Fruit fly (Drosophila melanogaster) whole organism, embryonic: ENCODE data around the gene CG14326.

Source experiments
- CG1233 ChIP-seq: fragments of 200-800 bp; sonication (Bioruptor generic); optimal IDR thresholded peaks from 4 replicates; lab custom pipeline; 2018; ENCODE audit warnings: missing biosample characterization, mild to moderate bottlenecking, missing genetic modification characterization
- CG14441 ChIP-seq: fragments of 200-800 bp; sonication (Bioruptor generic); IDR thresholded peaks from 2 replicates; pipeline ENCODE4 v1.3.6; 2022; ENCODE audit warnings: missing biosample characterization, missing genetic modification characterization
- CG16815 ChIP-seq: fragments of 200-800 bp; sonication (Bioruptor generic); optimal IDR thresholded peaks from 3 replicates; lab custom pipeline; 2017; ENCODE audit warnings: missing biosample characterization, mild to moderate bottlenecking, missing genetic modification characterization
- CG17186 ChIP-seq: fragments of 200-800 bp; sonication (Bioruptor generic); optimal IDR thresholded peaks from 3 replicates; lab custom pipeline; 2017; ENCODE audit warnings: missing biosample characterization, missing genetic modification reagents, missing genetic modification characterization
- CG17359 ChIP-seq: fragments of 200-800 bp; sonication (Bioruptor generic); optimal IDR thresholded peaks from 3 replicates; lab custom pipeline; 2018; ENCODE audit warnings: missing biosample characterization, mild to moderate bottlenecking, missing genetic modification characterization, moderate library complexity
- CG1832 ChIP-seq: fragments of 200-800 bp; sonication (Bioruptor generic); optimal IDR thresholded peaks from 2 replicates; lab custom pipeline; 2017; ENCODE audit warnings: missing biosample characterization, mild to moderate bottlenecking, missing genetic modification characterization, inconsistent platforms
- CG18599 ChIP-seq: fragments of 200-800 bp; sonication (Bioruptor generic); optimal IDR thresholded peaks from 3 replicates; lab custom pipeline; 2017; ENCODE audit warnings: missing biosample characterization, missing genetic modification characterization, mild to moderate bottlenecking, moderate library complexity, missing genetic modification reagents
- CG18619 ChIP-seq: fragments of 200-800 bp; sonication (Bioruptor generic); optimal IDR thresholded peaks from 3 replicates; lab custom pipeline; 2017; ENCODE audit warnings: missing biosample characterization, mild to moderate bottlenecking, missing genetic modification characterization
- CG2116 ChIP-seq: fragments of 200-800 bp; sonication (Bioruptor generic); optimal IDR thresholded peaks from 3 replicates; lab custom pipeline; 2018; ENCODE audit warnings: missing biosample characterization, mild to moderate bottlenecking, missing genetic modification characterization
- CG2129 ChIP-seq: fragments of 200-800 bp; sonication (Bioruptor generic); IDR thresholded peaks from 2 replicates; pipeline ENCODE4 v1.3.6; 2022; ENCODE audit warnings: missing biosample characterization, missing genetic modification characterization; ENCODE audit not compliant: partially characterized antibody
- CG2712 ChIP-seq: fragments of 200-800 bp; optimal IDR thresholded peaks from 3 replicates; lab custom pipeline; 2019; ENCODE audit warnings: missing biosample characterization, mild to moderate bottlenecking, missing genetic modification characterization, moderate library complexity
- CG3065 ChIP-seq: fragments of 200-800 bp; sonication (Bioruptor generic); optimal IDR thresholded peaks from 2 replicates; lab custom pipeline; 2016; ENCODE audit warnings: missing biosample characterization, missing genetic modification characterization
- CG3281 ChIP-seq: fragments of 200-800 bp; sonication (Bioruptor generic); optimal IDR thresholded peaks from 3 replicates; lab custom pipeline; 2017; ENCODE audit warnings: missing biosample characterization, mild to moderate bottlenecking, missing genetic modification characterization
- CG33213 ChIP-seq: fragments of 200-800 bp; sonication (Bioruptor generic); optimal IDR thresholded peaks from 3 replicates; lab custom pipeline; 2016; ENCODE audit warnings: missing biosample characterization, missing genetic modification characterization
- CG33557 ChIP-seq: fragments of 200-800 bp; sonication (Bioruptor generic); optimal IDR thresholded peaks from 2 replicates; lab custom pipeline; 2019; ENCODE audit warnings: missing biosample characterization, mild to moderate bottlenecking, missing genetic modification characterization, moderate library complexity
- CG34422 ChIP-seq: fragments of 200-800 bp; sonication (Bioruptor generic); IDR thresholded peaks from 3 replicates; pipeline ENCODE4 v1.3.6; 2022; ENCODE audit warnings: missing biosample characterization, missing genetic modification characterization
- CG3838 ChIP-seq: fragments of 200-800 bp; sonication (Bioruptor generic); optimal IDR thresholded peaks from 3 replicates; lab custom pipeline; 2016; ENCODE audit warnings: missing biosample characterization, missing genetic modification characterization
- CG6689 ChIP-seq: fragments of 200-800 bp; sonication (Bioruptor generic); IDR thresholded peaks from 2 replicates; pipeline ENCODE4 v1.3.6; 2022; ENCODE audit warnings: missing biosample characterization, missing genetic modification characterization
- CG7839 ChIP-seq: fragments of 200-800 bp; sonication (Bioruptor generic); optimal IDR thresholded peaks from 3 replicates; lab custom pipeline; 2018; ENCODE audit warnings: missing biosample characterization, mild to moderate bottlenecking, missing genetic modification characterization, moderate library complexity
- CG7963 ChIP-seq: fragments of 200-800 bp; sonication (Bioruptor generic); IDR thresholded peaks from 3 replicates; pipeline ENCODE4 v1.3.6; 2022; ENCODE audit warnings: missing biosample characterization, missing genetic modification characterization; ENCODE audit not compliant: partially characterized antibody
- CG8281 ChIP-seq: fragments of 200-800 bp; sonication (Bioruptor generic); optimal IDR thresholded peaks from 2 replicates; lab custom pipeline; 2018; ENCODE audit warnings: missing biosample characterization, mild to moderate bottlenecking, missing genetic modification characterization, moderate library complexity
- CG8359 ChIP-seq: fragments of 200-800 bp; sonication (Bioruptor generic); optimal IDR thresholded peaks from 2 replicates; lab custom pipeline; 2017; ENCODE audit warnings: missing biosample characterization, mild to moderate bottlenecking, missing genetic modification characterization, borderline replicate concordance
- CHES-1-like ChIP-seq: fragments of 200-800 bp; sonication (Bioruptor generic); optimal IDR thresholded peaks from 2 replicates; lab custom pipeline; 2016; ENCODE audit warnings: missing biosample characterization, missing genetic modification characterization
- HHEX ChIP-seq: fragments of 200-800 bp; sonication (Bioruptor generic); optimal IDR thresholded peaks from 3 replicates; lab custom pipeline; 2017; ENCODE audit warnings: missing biosample characterization, mild to moderate bottlenecking, missing genetic modification characterization, missing genetic modification reagents
- HLH54F ChIP-seq: fragments of 200-800 bp; sonication (Bioruptor generic); optimal IDR thresholded peaks from 3 replicates; lab custom pipeline; 2016; ENCODE audit warnings: missing biosample characterization, missing genetic modification characterization
- HmgZ ChIP-seq: fragments of 200-800 bp; sonication (Bioruptor generic); optimal IDR thresholded peaks from 2 replicates; lab custom pipeline; 2018; ENCODE audit warnings: missing biosample characterization, mild to moderate bottlenecking, missing genetic modification characterization
- Kr ChIP-seq: fragments of 200-800 bp; sonication (Bioruptor generic); optimal IDR thresholded peaks from 2 replicates; lab custom pipeline; 2017; ENCODE audit warnings: missing biosample characterization, mild to moderate bottlenecking, missing genetic modification characterization
- Med ChIP-seq: fragments of 200-800 bp; sonication (Bioruptor generic); peaks from one replicate; lab custom pipeline; 2016; ENCODE audit warnings: missing biosample characterization, missing genetic modification characterization, mild to moderate bottlenecking, inconsistent platforms, moderate library complexity
- Neu2 ChIP-seq: fragments of 200-800 bp; sonication (Bioruptor generic); optimal IDR thresholded peaks from 3 replicates; lab custom pipeline; 2016; ENCODE audit warnings: missing biosample characterization, missing genetic modification characterization, borderline replicate concordance
- Nf-YC ChIP-seq: fragments of 200-800 bp; optimal IDR thresholded peaks from 3 replicates; lab custom pipeline; 2019; ENCODE audit warnings: missing biosample characterization, mild to moderate bottlenecking, missing genetic modification characterization, moderate library complexity
- Ptx1 ChIP-seq: fragments of 200-800 bp; sonication (Bioruptor generic); IDR thresholded peaks from 2 replicates; pipeline ENCODE4 v1.3.6; 2022; ENCODE audit warnings: missing biosample characterization, missing genetic modification characterization
- Rfx ChIP-seq: fragments of 200-800 bp; sonication (Bioruptor generic); IDR thresholded peaks from 2 replicates; pipeline ENCODE4 v1.3.6; 2022; ENCODE audit warnings: missing biosample characterization, missing genetic modification characterization
- Sin3A ChIP-seq: fragments of >200 bp; optimal IDR thresholded peaks from 2 replicates; lab custom pipeline; 2018
- ato ChIP-seq: fragments of 200-800 bp; sonication (Bioruptor generic); IDR thresholded peaks from 2 replicates; pipeline ENCODE4 v1.3.6; 2022; ENCODE audit warnings: missing biosample characterization, missing genetic modification characterization; ENCODE audit not compliant: partially characterized antibody
- ewg ChIP-seq: fragments of 200-800 bp; sonication (Bioruptor generic); optimal IDR thresholded peaks from 3 replicates; lab custom pipeline; 2017; ENCODE audit warnings: mild to moderate bottlenecking, missing biosample characterization, missing genetic modification reagents, missing genetic modification characterization
- gce ChIP-seq: fragments of 200-800 bp; sonication (Bioruptor generic); IDR thresholded peaks from 3 replicates; pipeline ENCODE4 v1.3.6; 2022; ENCODE audit warnings: missing biosample characterization, missing genetic modification characterization
- gfzf ChIP-seq: fragments of 200-800 bp; sonication (Bioruptor generic); optimal IDR thresholded peaks from 2 replicates; lab custom pipeline; 2016; ENCODE audit warnings: missing biosample characterization, mild to moderate bottlenecking, missing genetic modification characterization, moderate library complexity
- gt ChIP-seq: fragments of 200-800 bp; sonication (Bioruptor generic); IDR thresholded peaks from 2 replicates; pipeline ENCODE4 v1.3.6; 2022; ENCODE audit warnings: missing biosample characterization, missing genetic modification characterization
- ham ChIP-seq: fragments of 200-800 bp; sonication (Bioruptor generic); IDR thresholded peaks from 2 replicates; pipeline ENCODE4 v1.3.6; 2022; ENCODE audit warnings: missing biosample characterization, missing genetic modification characterization
- hbn ChIP-seq: fragments of 200-800 bp; sonication (Bioruptor generic); IDR thresholded peaks from 2 replicates; pipeline ENCODE4 v1.3.6; 2022; ENCODE audit warnings: missing biosample characterization, missing genetic modification characterization; ENCODE audit not compliant: partially characterized antibody
- onecut ChIP-seq: fragments of 200-800 bp; sonication (Bioruptor generic); IDR thresholded peaks from 2 replicates; pipeline ENCODE4 v1.3.6; 2022; ENCODE audit warnings: missing biosample characterization, missing genetic modification characterization
- peb ChIP-seq: fragments of 200-800 bp; sonication (Bioruptor generic); IDR thresholded peaks from 2 replicates; pipeline ENCODE4 v1.3.6; 2022; ENCODE audit warnings: missing biosample characterization, missing genetic modification characterization
- seq ChIP-seq: fragments of 200-800 bp; sonication (Bioruptor generic); IDR thresholded peaks from 2 replicates; pipeline ENCODE4 v1.3.6; 2022; ENCODE audit warnings: missing biosample characterization, missing genetic modification characterization
- slp2 ChIP-seq: fragments of 200-800 bp; sonication (Bioruptor generic); optimal IDR thresholded peaks from 2 replicates; lab custom pipeline; 2016; ENCODE audit warnings: missing biosample characterization, missing genetic modification characterization
- so ChIP-seq: fragments of 200-800 bp; sonication (Bioruptor generic); IDR thresholded peaks from 3 replicates; pipeline ENCODE4 v1.3.6; 2022; ENCODE audit warnings: missing biosample characterization, missing genetic modification characterization
- sqz ChIP-seq: fragments of 200-800 bp; sonication (Bioruptor generic); optimal IDR thresholded peaks from 3 replicates; lab custom pipeline; 2018; ENCODE audit warnings: missing biosample characterization, mild to moderate bottlenecking, missing genetic modification characterization
- sr ChIP-seq: fragments of 200-800 bp; sonication (Bioruptor generic); IDR thresholded peaks from 3 replicates; pipeline ENCODE4 v1.3.6; 2022; ENCODE audit warnings: missing biosample characterization, missing genetic modification characterization
- trh ChIP-seq: fragments of 200-800 bp; sonication (Bioruptor generic); optimal IDR thresholded peaks from 2 replicates; lab custom pipeline; 2016; ENCODE audit warnings: missing biosample characterization, missing genetic modification characterization
- tup ChIP-seq: fragments of 200-800 bp; sonication (Bioruptor generic); optimal IDR thresholded peaks from 2 replicates; lab custom pipeline; 2016; ENCODE audit warnings: missing biosample characterization, mild to moderate bottlenecking, missing genetic modification characterization, moderate library complexity
- vvl ChIP-seq: fragments of 200-800 bp; sonication (Bioruptor generic); IDR thresholded peaks from 2 replicates; pipeline ENCODE4 v1.3.6; 2022; ENCODE audit warnings: missing biosample characterization, missing genetic modification characterization
- z ChIP-seq: fragments of 200-800 bp; sonication (Bioruptor generic); IDR thresholded peaks from 3 replicates; pipeline ENCODE4 v1.3.6; 2022; ENCODE audit warnings: missing biosample characterization, missing genetic modification characterization
- zen2 ChIP-seq: fragments of 200-800 bp; sonication (Bioruptor generic); IDR thresholded peaks from 3 replicates; pipeline ENCODE4 v1.3.6; 2022; ENCODE audit warnings: missing biosample characterization, missing genetic modification characterization; ENCODE audit not compliant: partially characterized antibody

Gene CG14326

DNA sequence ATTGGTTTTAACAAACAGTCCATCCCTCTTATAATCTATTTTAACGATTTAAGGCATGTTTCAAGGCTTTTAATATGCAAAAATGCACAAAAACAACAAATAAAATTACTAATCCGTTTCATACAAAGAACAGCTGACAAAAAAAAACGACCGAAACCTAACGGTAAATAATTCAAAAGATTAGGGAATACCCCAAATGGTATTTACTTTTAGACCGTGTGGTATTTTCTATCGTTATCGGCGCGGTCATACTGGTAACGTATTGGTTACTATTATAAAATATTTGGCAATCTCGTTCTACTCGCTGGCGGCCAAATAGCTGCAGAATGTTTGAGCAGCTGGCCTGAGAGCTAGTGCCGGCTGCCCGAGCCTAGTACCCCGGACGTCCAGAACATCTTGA, 13.0 kb upstream of the CG14326 start, which contains the start of gene sll (continued):
- TF ChIP-seq CG14441 (GFP tag; lab: Robert Waterston, UW) (no peak), gt (GFP tag; lab: Robert Waterston, UW) (no peak), Ptx1 (no peak), HLH54F (GFP tag; lab: Kevin White, UChicago) (no peak), CG34422 (GFP tag; lab: Robert Waterston, UW) (no peak; the same call in 2 of the 3 replicates), HmgZ (tag; lab: Kevin White, UChicago) (peak; percentile 23), ham (no peak), CG8281 (tag; lab: Kevin White, UChicago) (no peak), CG17359 (no peak), slp2 (GFP tag; lab: Kevin White, UChicago) (no peak), Rfx (no peak), CG1233 (no peak), CG8359 (GFP tag; lab: Kevin White, UChicago) (no peak), gfzf (peak; percentile 72), Sin3A (lab: Kevin White, UChicago) (no peak), CG16815 (GFP tag; lab: Kevin White, UChicago) (no peak), CG1832 (no peak), gce (GFP tag; lab: Robert Waterston, UW) (no peak), HHEX (no peak), CG18599 (GFP tag; lab: Kevin White, UChicago) (no peak), trh (GFP tag; lab: Kevin White, UChicago) (no peak), CG3838 (GFP tag; lab: Kevin White, UChicago) (no peak), CG33557 (GFP tag; lab: Kevin White, UChicago) (no peak), z (GFP tag; lab: Robert Waterston, UW) (no peak), CG2129 (no peak), CG7963 (GFP tag; lab: Robert Waterston, UW) (no peak), ato (GFP tag; lab: Robert Waterston, UW) (no peak), sqz (GFP tag; lab: Kevin White, UChicago) (peak; percentile 68), sr (GFP tag; lab: Robert Waterston, UW) (no peak), so (GFP tag; lab: Robert Waterston, UW) (no peak), Med (peak; percentile 75), CG18619 (GFP tag; lab: Kevin White, UChicago) (no peak), CHES-1-like (GFP tag; lab: Kevin White, UChicago) (no peak), CG7839 (no peak), Nf-YC (tag; lab: Kevin White, UChicago) (no peak), onecut (GFP tag; lab: Robert Waterston, UW) (no peak), vvl (GFP tag; lab: Robert Waterston, UW) (no peak; the same call in 1 of the 2 replicates), peb (GFP tag; lab: Robert Waterston, UW) (no peak), CG2116 (GFP tag; lab: Kevin White, UChicago) (no peak), seq (GFP tag; lab: Robert Waterston, UW) (no peak), Neu2 (no peak), CG3281 (GFP tag; lab: Kevin White, UChicago) (no peak), Kr (GFP tag; lab: Kevin White, UChicago) (no peak), ewg (no peak), CG33213 (GFP tag; lab: Kevin White, UChicago) (no peak), zen2 (GFP tag; lab: Robert Waterston, UW) (no peak), CG3065 (GFP tag; lab: Kevin White, UChicago) (no peak), hbn (GFP tag; lab: Robert Waterston, UW) (no peak), CG2712 (tag; lab: Kevin White, UChicago) (no peak), CG6689 (GFP tag; lab: Robert Waterston, UW) (no peak), CG17186 (no peak), tup (GFP tag; lab: Kevin White, UChicago) (no peak)
